Fruit fly (Drosophila melanogaster): ENCODE measurements around the gene CG45067.

Gene CG45067

DNA sequence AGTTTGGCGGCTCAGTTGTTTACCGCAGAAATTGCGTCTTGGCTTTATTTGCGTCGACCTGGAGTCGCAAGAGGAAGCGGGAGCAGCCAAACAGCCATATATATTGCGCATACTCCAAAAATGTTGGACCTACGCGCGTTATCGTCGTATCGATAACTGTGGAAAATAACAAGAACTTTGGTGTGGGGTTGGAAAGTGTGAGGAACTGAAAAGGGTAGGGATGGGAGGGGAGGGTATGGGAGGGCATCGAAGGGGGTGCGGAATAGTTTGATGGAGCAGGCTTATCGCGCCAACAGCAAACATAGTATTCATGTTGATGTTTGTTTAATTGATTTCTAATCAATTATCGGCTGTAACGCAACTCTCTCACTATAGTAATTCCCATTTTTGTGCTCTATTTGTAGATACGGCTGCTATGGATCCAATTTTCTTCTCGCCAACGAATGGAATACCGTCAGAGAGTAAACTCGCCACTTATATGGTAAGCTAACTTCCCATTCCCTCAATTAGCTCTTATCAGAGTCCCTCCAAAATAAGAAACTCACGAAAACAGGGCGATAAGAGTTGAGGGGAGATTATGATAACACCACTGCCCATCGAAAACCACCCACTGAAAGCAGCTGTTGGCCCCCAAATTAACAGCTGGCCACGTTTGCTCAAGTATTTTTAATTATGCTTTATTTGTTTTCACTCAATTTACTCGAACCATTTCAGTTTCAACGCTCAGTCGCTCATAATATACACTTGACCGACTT is 30.8 kb downstream of the CG45067 start (continued):
- TF ChIP-seq CG3407 (GFP tag; optimal IDR thresholded peaks at IDR 0.05) = peak; percentile 69
- 0 out of 4 replicates have a peak, but pooled peaks have one; percentile 52 for TF ChIP-seq chinmo (GFP tag; IDR thresholded peaks at IDR 0.05; ENCODE audit: partially characterized antibody)
- TF ChIP-seq CG42726 (GFP tag; IDR thresholded peaks at IDR 0.05; ENCODE audit: partially characterized antibody) = 0 out of 2 replicates have a peak, but pooled peaks have one; percentile 7
- TF ChIP-seq dimm (GFP tag; IDR thresholded peaks at IDR 0.05) = no peak
- TF ChIP-seq CG14710 (tag; optimal IDR thresholded peaks at IDR 0.05) = peak; percentile 62
- TF ChIP-seq CG4424 (GFP tag; optimal IDR thresholded peaks at IDR 0.05) = peak; percentile 55
- no peak for TF ChIP-seq CG6854 (GFP tag; optimal IDR thresholded peaks at IDR 0.05)
- peak; percentile 43 for TF ChIP-seq CG6683 (GFP tag; optimal IDR thresholded peaks at IDR 0.05)
- TF ChIP-seq Dp (GFP tag; optimal IDR thresholded peaks at IDR 0.05) = no peak
- peak; percentile 21 for TF ChIP-seq CG7786 (GFP tag; optimal IDR thresholded peaks at IDR 0.05)
- no peak for TF ChIP-seq Lpt (GFP tag; optimal IDR thresholded peaks at IDR 0.05)
- peak; percentile 44; the same call in 1 of the 2 replicates for TF ChIP-seq CG31441 (GFP tag; IDR thresholded peaks at IDR 0.05)
- peak; percentile 88 for TF ChIP-seq CG13894 (tag; optimal IDR thresholded peaks at IDR 0.05)
- peak; percentile 75 for TF ChIP-seq ATbp (GFP tag; optimal IDR thresholded peaks at IDR 0.05)
- no peak for TF ChIP-seq ro (GFP tag; IDR thresholded peaks at IDR 0.05)
- no peak for TF ChIP-seq h (optimal IDR thresholded peaks at IDR 0.05)
- peak; percentile 53 for TF ChIP-seq wek (GFP tag; optimal IDR thresholded peaks at IDR 0.05)
- TF ChIP-seq Asciz (GFP tag; optimal IDR thresholded peaks at IDR 0.05) = peak; percentile 66
- no peak for TF ChIP-seq ab (GFP tag; optimal IDR thresholded peaks at IDR 0.05)
- TF ChIP-seq Scr (GFP tag; IDR thresholded peaks at IDR 0.05; ENCODE audit: partially characterized antibody) = no peak
- TF ChIP-seq CG4328 (GFP tag; optimal IDR thresholded peaks at IDR 0.05) = peak; percentile 76
- TF ChIP-seq pum (GFP tag; optimal IDR thresholded peaks at IDR 0.05) = peak; percentile 46
- TF ChIP-seq ato (GFP tag; IDR thresholded peaks at IDR 0.05; ENCODE audit: partially characterized antibody) = no peak
- peak; percentile 52; the same call in 1 of the 2 replicates for TF ChIP-seq CG17328 (GFP tag; IDR thresholded peaks at IDR 0.05)
- TF ChIP-seq CG15479 (GFP tag; optimal IDR thresholded peaks at IDR 0.05) = no peak
- TF ChIP-seq Elba2 (GFP tag; optimal IDR thresholded peaks at IDR 0.05) = no peak
- peak; percentile 16 for TF ChIP-seq CG10267 (tag; optimal IDR thresholded peaks at IDR 0.05)

DNA sequence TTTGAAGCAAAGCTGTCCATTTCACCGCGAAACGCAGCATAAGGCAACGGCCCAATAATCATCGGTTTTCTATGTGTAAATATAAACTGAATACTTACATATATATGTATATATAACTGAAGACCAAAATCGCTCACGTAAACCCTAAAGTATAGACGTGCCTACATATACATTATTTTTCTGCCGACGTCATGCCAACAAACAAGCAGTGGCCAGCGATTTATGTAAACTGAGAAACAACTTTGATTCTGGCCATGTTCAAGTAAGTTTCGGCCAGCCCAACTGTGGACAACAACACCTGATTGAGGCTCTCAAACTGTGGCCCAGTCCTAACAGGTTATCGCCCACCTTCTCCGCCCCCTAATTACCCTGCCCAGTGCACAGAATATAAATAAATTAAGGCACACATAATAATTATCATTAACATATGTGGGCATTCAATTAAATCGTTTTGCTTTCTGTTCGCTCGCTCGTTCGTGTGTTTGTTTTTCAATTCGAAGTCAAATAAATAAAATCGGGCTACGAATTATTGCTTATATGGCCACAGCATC is 32.2 kb downstream of the CG45067 start:
- TF ChIP-seq hbn (GFP tag; IDR thresholded peaks at IDR 0.05; ENCODE audit: partially characterized antibody) (no peak), salm (tag; optimal IDR thresholded peaks at IDR 0.05) (no peak), CG12299 (tag; optimal IDR thresholded peaks at IDR 0.05) (no peak), CG16815 (GFP tag; optimal IDR thresholded peaks at IDR 0.05) (no peak), cad (GFP tag; optimal IDR thresholded peaks at IDR 0.05) (peak; percentile 50), Fer3 (tag; optimal IDR thresholded peaks at IDR 0.05) (no peak), wek (GFP tag; optimal IDR thresholded peaks at IDR 0.05) (no peak), jumu (GFP tag; optimal IDR thresholded peaks at IDR 0.05) (no peak), klu (GFP tag; IDR thresholded peaks at IDR 0.05) (no peak), HLH4C (GFP tag; IDR thresholded peaks at IDR 0.05; ENCODE audit: partially characterized antibody) (no peak), eve (GFP tag; optimal IDR thresholded peaks at IDR 0.05) (no peak), Meics (GFP tag; optimal IDR thresholded peaks at IDR 0.05) (no peak), CG7745 (tag; optimal IDR thresholded peaks at IDR 0.05) (peak; percentile 9), Eip74EF (GFP tag; optimal IDR thresholded peaks at IDR 0.05) (no peak), CG34376 (GFP tag; optimal IDR thresholded peaks at IDR 0.05) (peak; percentile 25), mirr (GFP tag; optimal IDR thresholded peaks at IDR 0.05) (peak; percentile 65), lola (GFP tag; optimal IDR thresholded peaks at IDR 0.05) (no peak), CG11085 (GFP tag; IDR thresholded peaks at IDR 0.05) (no peak), H15 (GFP tag; IDR thresholded peaks at IDR 0.05) (no peak), wor (GFP tag; IDR thresholded peaks at IDR 0.05) (no peak), Hr78 (GFP tag; optimal IDR thresholded peaks at IDR 0.05) (no peak), emc (GFP tag; optimal IDR thresholded peaks at IDR 0.05) (no peak)

Data from whole organism, embryonic.